Worm (Caenorhabditis elegans) whole organism, early embryonic: ENCODE results near the gene C50C3.19.

Experiments
- B0310.2 ChIP-seq: sonication (generic microtip); optimal IDR thresholded peaks from 2 replicates; lab custom pipeline; 2016; ENCODE audit warnings: mild to moderate bottlenecking, missing genetic modification characterization, missing compliant biosample characterization
- F13C5.2 ChIP-seq: sonication (generic microtip); optimal IDR thresholded peaks from 2 replicates; lab custom pipeline; 2017; ENCODE audit warnings: mild to moderate bottlenecking, missing genetic modification characterization, inconsistent platforms, missing compliant biosample characterization
- aly-1 ChIP-seq: sonication (generic microtip); optimal IDR thresholded peaks from 2 replicates; lab custom pipeline; 2016; ENCODE audit warnings: missing genetic modification characterization, missing compliant biosample characterization
- ama-1 ChIP-seq: fragments of 150-350 bp; optimal IDR thresholded peaks from 2 replicates; lab custom pipeline; 2014
- ceh-13 ChIP-seq: fragments of 200-800 bp; sonication (Bioruptor generic); optimal IDR thresholded peaks from 2 replicates; lab custom pipeline; 2018; ENCODE audit warnings: mild to moderate bottlenecking, missing genetic modification characterization, missing compliant biosample characterization
- ceh-36 ChIP-seq: sonication (generic microtip); optimal IDR thresholded peaks from 2 replicates; lab custom pipeline; 2016; ENCODE audit warnings: missing genetic modification characterization, inconsistent platforms, missing compliant biosample characterization
- ets-7 ChIP-seq: sonication (generic microtip); optimal IDR thresholded peaks from 2 replicates; lab custom pipeline; 2016; ENCODE audit warnings: missing genotype, missing genetic modification characterization, missing compliant biosample characterization
- flt-1 ChIP-seq: fragments of 200-800 bp; sonication (Bioruptor generic); IDR thresholded peaks from 2 replicates; pipeline ENCODE4 v1.3.6; 2022; ENCODE audit warnings: missing genetic modification characterization, missing compliant biosample characterization
- hmbx-1 ChIP-seq: sonication (generic microtip); optimal IDR thresholded peaks from 2 replicates; lab custom pipeline; 2016; ENCODE audit warnings: mild to moderate bottlenecking, missing genetic modification characterization, missing compliant biosample characterization
- hmg-4 ChIP-seq: fragments of 200-800 bp; sonication (Bioruptor generic); optimal IDR thresholded peaks from 2 replicates; lab custom pipeline; 2018; ENCODE audit warnings: mild to moderate bottlenecking, missing genetic modification characterization, missing compliant biosample characterization
- hnd-1 ChIP-seq: sonication (generic microtip); optimal IDR thresholded peaks from 2 replicates; lab custom pipeline; 2016; ENCODE audit warnings: missing genetic modification characterization, missing compliant biosample characterization
- pes-1 ChIP-seq: fragments of 200-800 bp; sonication (Bioruptor generic); IDR thresholded peaks from 2 replicates; pipeline ENCODE4 v1.3.6; 2022; ENCODE audit warnings: missing genetic modification reagents, missing genetic modification characterization, missing compliant biosample characterization
- scrt-1 ChIP-seq: fragments of 200-800 bp; sonication (Bioruptor generic); IDR thresholded peaks from 2 replicates; pipeline ENCODE4 v1.3.6; 2022; ENCODE audit warnings: missing genetic modification characterization, missing compliant biosample characterization
- sea-1 ChIP-seq: fragments of 200-800 bp; sonication (Bioruptor generic); conservative IDR thresholded peaks from 2 replicates; pipeline ENCODE4 v1.3.6; 2022; ENCODE audit warnings: missing genetic modification characterization, missing compliant biosample characterization
- tbx-11 ChIP-seq: fragments of 200-800 bp; sonication (Bioruptor generic); IDR thresholded peaks from 2 replicates; pipeline ENCODE4 v1.3.6; 2022; ENCODE audit warnings: missing genetic modification characterization, missing compliant biosample characterization
- tbx-37 ChIP-seq: fragments of 200-800 bp; sonication (Bioruptor generic); conservative IDR thresholded peaks from 2 replicates; pipeline ENCODE4 v1.3.6; 2022; ENCODE audit warnings: missing genetic modification reagents, missing genetic modification characterization, missing compliant biosample characterization
- tra-4 ChIP-seq: sonication (generic microtip); optimal IDR thresholded peaks from 2 replicates; lab custom pipeline; 2017; ENCODE audit warnings: missing genetic modification characterization, missing compliant biosample characterization

The C50C3.19 gene

ce11 chrIII:8201760-8202159 is 11.2 kb downstream of the C50C3.19 start:
- TF ChIP-seq ceh-36, result peak; percentile 0
- no peak for TF ChIP-seq tbx-37 (GFP tag; lab: Robert Waterston, UW)

ce11 chrIII:8202754-8203153 is 12.1 kb downstream of the C50C3.19 start, which contains the start of gene snb-5:
snb-5 (plus strand) TSS chrIII:8203054.
- TF ChIP-seq ceh-36, result no peak
- TF ChIP-seq ceh-13 (GFP tag; lab: Kevin White, UChicago), result no peak
- TF ChIP-seq B0310.2 (tag; lab: Kevin White, UChicago), result no peak
- TF ChIP-seq ets-7 (tag; lab: Kevin White, UChicago), result no peak
- TF ChIP-seq scrt-1, result no peak

- TF ChIP-seq hmg-4 (GFP tag; lab: Kevin White, UChicago) (no peak), sea-1 (no peak), hmbx-1 (tag; lab: Kevin White, UChicago) (no peak), ama-1 (lab: Kevin White, UChicago) (no peak), pes-1 (GFP tag; lab: Robert Waterston, UW) (no peak), ceh-36 (no peak), scrt-1 (no peak), ceh-13 (GFP tag; lab: Kevin White, UChicago) (no peak), tbx-11 (GFP tag; lab: Robert Waterston, UW) (no peak), F13C5.2 (no peak)
Observed at ce11 chrIII:8209775-8210174, 19.2 kb downstream of the C50C3.19 start, which contains the start of gene C30A5.10. C30A5.10 (minus strand) TSS chrIII:8209875.

- no peak for TF ChIP-seq B0310.2 (tag; lab: Kevin White, UChicago)
- no peak for TF ChIP-seq pes-1 (GFP tag; lab: Robert Waterston, UW)
- no peak for TF ChIP-seq ceh-13 (GFP tag; lab: Kevin White, UChicago)
- no peak for TF ChIP-seq flt-1 (GFP tag; lab: Robert Waterston, UW)
- no peak for TF ChIP-seq hnd-1 (tag; lab: Kevin White, UChicago)
- TF ChIP-seq F13C5.2, result no peak
- no peak for TF ChIP-seq tbx-37 (GFP tag; lab: Robert Waterston, UW)
- TF ChIP-seq hmbx-1 (tag; lab: Kevin White, UChicago), result no peak
- no peak for TF ChIP-seq ceh-36
- TF ChIP-seq ama-1 (lab: Kevin White, UChicago), result no peak
- no peak for TF ChIP-seq tra-4
Observed at ce11 chrIII:8211562-8211961, 21.0 kb downstream of the C50C3.19 start.

ce11 chrIII:8216224-8216623 is 25.6 kb downstream of the C50C3.19 start, which contains the start of gene unc-86:
unc-86 (minus strand) TSS chrIII:8216336.
- no peak for TF ChIP-seq aly-1 (tag; lab: Kevin White, UChicago)
- TF ChIP-seq sea-1, result no peak
- no peak for TF ChIP-seq hnd-1 (tag; lab: Kevin White, UChicago)
- no peak for TF ChIP-seq hmbx-1 (tag; lab: Kevin White, UChicago)
- no peak for TF ChIP-seq tbx-37 (GFP tag; lab: Robert Waterston, UW)
- TF ChIP-seq ama-1 (lab: Kevin White, UChicago), result no peak
- no peak for TF ChIP-seq hmg-4 (GFP tag; lab: Kevin White, UChicago)
- no peak for TF ChIP-seq F13C5.2
- TF ChIP-seq scrt-1, result no peak
- TF ChIP-seq B0310.2 (tag; lab: Kevin White, UChicago), result no peak
- TF ChIP-seq ceh-13 (GFP tag; lab: Kevin White, UChicago), result no peak
- no peak for TF ChIP-seq ceh-36
- TF ChIP-seq flt-1 (GFP tag; lab: Robert Waterston, UW), result no peak
- TF ChIP-seq pes-1 (GFP tag; lab: Robert Waterston, UW), result no peak
- TF ChIP-seq tra-4, result no peak
- TF ChIP-seq ets-7 (tag; lab: Kevin White, UChicago), result no peak

- TF ChIP-seq F13C5.2 (no peak), ceh-13 (GFP tag; lab: Kevin White, UChicago) (no peak), sea-1 (no peak), hnd-1 (tag; lab: Kevin White, UChicago) (no peak), tbx-37 (GFP tag; lab: Robert Waterston, UW) (no peak)
Observed at ce11 chrIII:8217919-8218318, 27.3 kb downstream of the C50C3.19 start, which contains the start of gene C30A5.16. C30A5.16 (plus strand) TSS chrIII:8218219.

- TF ChIP-seq tra-4, result no peak
- no peak for TF ChIP-seq B0310.2 (tag; lab: Kevin White, UChicago)
- no peak for TF ChIP-seq ama-1 (lab: Kevin White, UChicago)
- TF ChIP-seq tbx-37 (GFP tag; lab: Robert Waterston, UW), result no peak
- TF ChIP-seq hmbx-1 (tag; lab: Kevin White, UChicago), result no peak
- no peak for TF ChIP-seq aly-1 (tag; lab: Kevin White, UChicago)
- TF ChIP-seq ets-7 (tag; lab: Kevin White, UChicago), result no peak
- TF ChIP-seq tbx-11 (GFP tag; lab: Robert Waterston, UW), result no peak
- no peak for TF ChIP-seq hnd-1 (tag; lab: Kevin White, UChicago)
- TF ChIP-seq ceh-36, result no peak
- no peak for TF ChIP-seq scrt-1
- no peak for TF ChIP-seq flt-1 (GFP tag; lab: Robert Waterston, UW)
- TF ChIP-seq sea-1, result no peak
Observed at ce11 chrIII:8220081-8220480, 29.5 kb downstream of the C50C3.19 start.

ce11 chrIII:8224769-8225168 is 34.2 kb downstream of the C50C3.19 start, which contains the start of gene mob-4:
mob-4 (plus strand) TSS chrIII:8225097.
- TF ChIP-seq F13C5.2, result no peak

- TF ChIP-seq ama-1 (lab: Kevin White, UChicago), result no peak
- TF ChIP-seq tbx-11 (GFP tag; lab: Robert Waterston, UW), result no peak
- no peak for TF ChIP-seq hmg-4 (GFP tag; lab: Kevin White, UChicago)
- no peak for TF ChIP-seq hnd-1 (tag; lab: Kevin White, UChicago)
- no peak for TF ChIP-seq pes-1 (GFP tag; lab: Robert Waterston, UW)
- TF ChIP-seq B0310.2 (tag; lab: Kevin White, UChicago), result no peak
- TF ChIP-seq ceh-13 (GFP tag; lab: Kevin White, UChicago), result no peak
- no peak for TF ChIP-seq ets-7 (tag; lab: Kevin White, UChicago)
Observed at ce11 chrIII:8226178-8226577, 35.6 kb downstream of the C50C3.19 start, which contains the start of gene rfs-1. rfs-1 (plus strand) TSS chrIII:8226478.
